Worm (Caenorhabditis elegans) whole organism, L4 larva: ENCODE measurements around the gene Y56A3A.22.

ENCODE experiments used
- F26F4.8 ChIP-seq: fragments of 200-800 bp; sonication (Bioruptor generic); conservative IDR thresholded peaks from 2 replicates; pipeline ENCODE4 v1.3.6; 2022; ENCODE audit warnings: missing genetic modification characterization, missing compliant biosample characterization
- F37D6.2 ChIP-seq: sonication (generic microtip); optimal IDR thresholded peaks from 2 replicates; lab custom pipeline; 2016; ENCODE audit warnings: mild to moderate bottlenecking, missing genetic modification characterization, missing compliant biosample characterization
- F44E2.7 ChIP-seq: fragments of 200-800 bp; sonication (Bioruptor generic); IDR thresholded peaks from 2 replicates; pipeline ENCODE4 v2.1.2; 2022; ENCODE audit warnings: missing genetic modification characterization, missing compliant biosample characterization
- T26A8.4 ChIP-seq: fragments of 200-800 bp; sonication (Bioruptor generic); IDR thresholded peaks from 2 replicates; pipeline ENCODE4 v1.3.6; 2022; ENCODE audit warnings: missing genetic modification characterization, missing compliant biosample characterization
- Y5F2A.4 ChIP-seq: fragments of 200-800 bp; sonication (Bioruptor generic); optimal IDR thresholded peaks from 2 replicates; lab custom pipeline; 2018; ENCODE audit warnings: mild to moderate bottlenecking, missing genetic modification characterization, missing compliant biosample characterization
- ZK337.2 ChIP-seq: fragments of 200-800 bp; sonication (Bioruptor generic); IDR thresholded peaks from 2 replicates; pipeline ENCODE4 v1.3.6; 2022; ENCODE audit warnings: missing genetic modification reagents, missing genetic modification characterization, missing compliant biosample characterization
- ZK546.5 ChIP-seq, 2 experiments: sonication (generic microtip); optimal IDR thresholded peaks; 2 replicates each; lab custom pipeline; 2017; ENCODE audit warnings: missing biosample characterization in 2 of 2, missing genetic modification characterization in 2 of 2
- aha-1 ChIP-seq: fragments of 150-350 bp; peaks from one replicate; lab custom pipeline; 2014; ENCODE audit warnings: missing biosample characterization, missing genetic modification characterization
- ceh-20 ChIP-seq: fragments of 200-800 bp; sonication (Bioruptor generic); IDR thresholded peaks from 2 replicates; pipeline ENCODE4 v1.3.6; 2022; ENCODE audit warnings: missing genetic modification reagents, missing genetic modification characterization, missing compliant biosample characterization
- ceh-28 ChIP-seq: fragments of 150-350 bp; optimal IDR thresholded peaks from 2 replicates; lab custom pipeline; 2014; ENCODE audit warnings: missing biosample characterization, missing genetic modification reagents, missing genetic modification characterization
- ceh-32 ChIP-seq: sonication (generic microtip); optimal IDR thresholded peaks from 2 replicates; lab custom pipeline; 2016; ENCODE audit warnings: mild to moderate bottlenecking, missing genetic modification characterization, missing compliant biosample characterization; ENCODE audit not compliant: poor library complexity
- ceh-62 ChIP-seq: sonication (generic microtip); optimal IDR thresholded peaks from 2 replicates; lab custom pipeline; 2017; ENCODE audit warnings: missing biosample characterization, missing genetic modification characterization
- ces-1 ChIP-seq: fragments of 150-350 bp; sonication (generic microtip); optimal IDR thresholded peaks from 4 replicates; lab custom pipeline; 2014; ENCODE audit warnings: missing biosample characterization, missing genetic modification reagents, missing genetic modification characterization
- daf-16 ChIP-seq, 3 experiments: sonication (generic microtip); optimal IDR thresholded peaks; 2 replicates each; lab custom pipeline; 2016 to 2017; ENCODE audit warnings: missing genetic modification characterization in 3 of 3, missing genetic modification reagents in 3 of 3, mild to moderate bottlenecking in 2 of 3, missing compliant biosample characterization in 2 of 3, missing biosample characterization in 1 of 3, moderate library complexity in 1 of 3
- dmd-8 ChIP-seq: fragments of 200-800 bp; sonication (Bioruptor generic); IDR thresholded peaks from 2 replicates; pipeline ENCODE4 v1.3.6; 2022; ENCODE audit warnings: missing genetic modification characterization, missing compliant biosample characterization
- dmd-9 ChIP-seq: fragments of 200-800 bp; sonication (Bioruptor generic); IDR thresholded peaks from 2 replicates; pipeline ENCODE4 v1.3.6; 2022; ENCODE audit warnings: missing genetic modification reagents, missing genetic modification characterization, missing compliant biosample characterization
- dpl-1 ChIP-seq: fragments of 150-350 bp; optimal IDR thresholded peaks from 2 replicates; lab custom pipeline; 2014; ENCODE audit warnings: missing biosample characterization, missing genetic modification reagents, missing genetic modification characterization
- dve-1 ChIP-seq: sonication (generic microtip); optimal IDR thresholded peaks from 2 replicates; lab custom pipeline; 2017; ENCODE audit warnings: antibody characterized with exemption, mild to moderate bottlenecking, missing genetic modification characterization, missing compliant biosample characterization; ENCODE audit not compliant: insufficient read depth
- fkh-10 ChIP-seq: fragments of 150-350 bp; optimal IDR thresholded peaks from 2 replicates; lab custom pipeline; 2014; ENCODE audit warnings: missing biosample characterization, missing genetic modification reagents, missing genetic modification characterization
- fos-1 ChIP-seq: fragments of 150-350 bp; optimal IDR thresholded peaks from 2 replicates; lab custom pipeline; 2014; ENCODE audit warnings: missing biosample characterization, missing genetic modification characterization
- gei-8 ChIP-seq: fragments of 200-800 bp; sonication (Bioruptor generic); optimal IDR thresholded peaks from 2 replicates; lab custom pipeline; 2018; ENCODE audit warnings: mild to moderate bottlenecking, missing genetic modification characterization, missing compliant biosample characterization
- hif-1 ChIP-seq, 2 experiments: sonication (generic microtip); optimal IDR thresholded peaks; 2 replicates each; lab custom pipeline; 2016 to 2017; ENCODE audit warnings: missing compliant biosample characterization in 2 of 2, missing genetic modification characterization in 2 of 2, missing genetic modification reagents in 2 of 2, missing genotype in 2 of 2, mild to moderate bottlenecking in 1 of 2
- hlh-11 ChIP-seq: fragments of 200-800 bp; sonication (Bioruptor generic); optimal IDR thresholded peaks from 2 replicates; lab custom pipeline; 2018; ENCODE audit warnings: mild to moderate bottlenecking, missing genetic modification characterization, missing compliant biosample characterization
- hlh-30 ChIP-seq: sonication (generic microtip); optimal IDR thresholded peaks from 2 replicates; lab custom pipeline; 2017; ENCODE audit warnings: antibody characterized with exemption, mild to moderate bottlenecking, missing genetic modification characterization, missing compliant biosample characterization; ENCODE audit not compliant: insufficient read depth
- lin-29 ChIP-seq: fragments of 200-800 bp; sonication (Bioruptor generic); IDR thresholded peaks from 2 replicates; pipeline ENCODE4 v1.3.6; 2022; ENCODE audit warnings: missing genetic modification reagents, missing genetic modification characterization, missing compliant biosample characterization
- lsy-2 ChIP-seq, 2 experiments: fragments of 150-350 bp in 1 of 2; sonication (generic microtip) in 1 of 2; optimal IDR thresholded peaks; 2 replicates each; lab custom pipeline; 2014 to 2017; ENCODE audit warnings: missing biosample characterization in 2 of 2, missing genetic modification characterization in 2 of 2
- madf-5 ChIP-seq, 2 experiments: fragments of 200-800 bp; sonication (Bioruptor generic); IDR thresholded peaks; 2 replicates each; pipeline ENCODE4 v1.3.6; 2022; ENCODE audit warnings: missing compliant biosample characterization in 2 of 2, missing genetic modification characterization in 2 of 2
- mdt-29 ChIP-seq: fragments of 200-800 bp; sonication (Bioruptor generic); IDR thresholded peaks from 2 replicates; pipeline ENCODE4 v1.3.6; 2022; ENCODE audit warnings: missing genetic modification reagents, missing genetic modification characterization, missing compliant biosample characterization
- mes-2 ChIP-seq: sonication (generic microtip); optimal IDR thresholded peaks from 2 replicates; lab custom pipeline; 2016; ENCODE audit warnings: missing genotype, mild to moderate bottlenecking, missing genetic modification characterization, missing compliant biosample characterization; ENCODE audit not compliant: poor library complexity, severe bottlenecking
- mxl-2 ChIP-seq: fragments of 200-800 bp; sonication (Bioruptor generic); conservative IDR thresholded peaks from 2 replicates; pipeline ENCODE4 v1.3.6; 2022; ENCODE audit warnings: missing genetic modification reagents, missing genetic modification characterization, missing compliant biosample characterization
- nhr-10 ChIP-seq: fragments of 150-350 bp; optimal IDR thresholded peaks from 2 replicates; lab custom pipeline; 2014; ENCODE audit warnings: missing biosample characterization, missing genetic modification characterization
- nhr-11 ChIP-seq: fragments of 150-350 bp; optimal IDR thresholded peaks from 2 replicates; lab custom pipeline; 2014; ENCODE audit warnings: missing biosample characterization, missing genetic modification characterization
- nhr-237 ChIP-seq: sonication (generic microtip); optimal IDR thresholded peaks from 2 replicates; lab custom pipeline; 2017; ENCODE audit warnings: missing biosample characterization, missing genetic modification characterization
- nhr-25 ChIP-seq: sonication (generic microtip); optimal IDR thresholded peaks from 2 replicates; lab custom pipeline; 2017; ENCODE audit warnings: missing genetic modification characterization, mild to moderate bottlenecking, missing compliant biosample characterization, antibody characterized with exemption, moderate library complexity, borderline replicate concordance; ENCODE audit not compliant: insufficient read depth
- nhr-28 ChIP-seq: fragments of 150-350 bp; optimal IDR thresholded peaks from 2 replicates; lab custom pipeline; 2014; ENCODE audit warnings: missing biosample characterization, missing genetic modification characterization
- nhr-48 ChIP-seq: sonication (generic microtip); optimal IDR thresholded peaks from 2 replicates; lab custom pipeline; 2016; ENCODE audit warnings: mild to moderate bottlenecking, missing genetic modification characterization, missing compliant biosample characterization
- nhr-77 ChIP-seq: fragments of 150-350 bp; optimal IDR thresholded peaks from 2 replicates; lab custom pipeline; 2014; ENCODE audit warnings: missing biosample characterization, missing genetic modification characterization
- pqm-1 ChIP-seq: sonication (generic microtip); optimal IDR thresholded peaks from 2 replicates; lab custom pipeline; 2017; ENCODE audit warnings: missing biosample characterization, missing genetic modification characterization
- rbr-2 ChIP-seq: sonication (generic microtip); optimal IDR thresholded peaks from 2 replicates; lab custom pipeline; 2016; ENCODE audit warnings: missing genotype, missing genetic modification characterization, missing compliant biosample characterization
- sdz-12 ChIP-seq: fragments of 200-800 bp; sonication (Bioruptor generic); optimal IDR thresholded peaks from 2 replicates; lab custom pipeline; 2018; ENCODE audit warnings: mild to moderate bottlenecking, missing genetic modification characterization, missing compliant biosample characterization
- tag-97 ChIP-seq: fragments of 200-800 bp; sonication (Bioruptor generic); IDR thresholded peaks from 2 replicates; pipeline ENCODE4 v1.3.6; 2022; ENCODE audit warnings: missing genetic modification characterization, missing compliant biosample characterization
- unc-130 ChIP-seq: sonication (generic microtip); optimal IDR thresholded peaks from 2 replicates; lab custom pipeline; 2016; ENCODE audit warnings: missing genetic modification reagents, missing genetic modification characterization, missing compliant biosample characterization
- unc-39 ChIP-seq: sonication (generic microtip); optimal IDR thresholded peaks from 2 replicates; lab custom pipeline; 2017; ENCODE audit warnings: missing biosample characterization, missing genetic modification characterization
- unc-62 ChIP-seq, 3 experiments: fragments of 150-350 bp in 1 of 3; sonication (generic microtip); optimal IDR thresholded peaks in 2 of 3; peaks in 1 of 3; 1 replicate in 1 of 3; 2 replicates in 2 of 3; lab custom pipeline; 2014 to 2017; ENCODE audit warnings: missing biosample characterization in 3 of 3, missing genetic modification characterization in 3 of 3, missing genetic modification reagents in 3 of 3, missing genotype in 1 of 3
- zag-1 ChIP-seq: fragments of 150-350 bp; optimal IDR thresholded peaks from 2 replicates; lab custom pipeline; 2014; ENCODE audit warnings: missing biosample characterization, missing genetic modification characterization
- zip-11 ChIP-seq: fragments of 200-800 bp; sonication (Bioruptor generic); IDR thresholded peaks from 2 replicates; pipeline ENCODE4 v1.3.6; 2022; ENCODE audit warnings: missing genetic modification characterization, missing compliant biosample characterization

Y56A3A.22 gene

ce11 chrIII:11933539-11933938 lies 12.0 kb downstream of the Y56A3A.22 start, which contains the start of gene dolk-1:
TSS of gene dolk-1 (minus strand) at chrIII:11933639.
- TF ChIP-seq T26A8.4 (GFP tag; lab: Robert Waterston, UW) (0 out of 2 replicates have a peak, but pooled peaks have one; percentile 12), lin-29 (GFP tag; lab: Robert Waterston, UW) (no peak)
- TF ChIP-seq, all 104 proteins: peak for 1

DNA sequence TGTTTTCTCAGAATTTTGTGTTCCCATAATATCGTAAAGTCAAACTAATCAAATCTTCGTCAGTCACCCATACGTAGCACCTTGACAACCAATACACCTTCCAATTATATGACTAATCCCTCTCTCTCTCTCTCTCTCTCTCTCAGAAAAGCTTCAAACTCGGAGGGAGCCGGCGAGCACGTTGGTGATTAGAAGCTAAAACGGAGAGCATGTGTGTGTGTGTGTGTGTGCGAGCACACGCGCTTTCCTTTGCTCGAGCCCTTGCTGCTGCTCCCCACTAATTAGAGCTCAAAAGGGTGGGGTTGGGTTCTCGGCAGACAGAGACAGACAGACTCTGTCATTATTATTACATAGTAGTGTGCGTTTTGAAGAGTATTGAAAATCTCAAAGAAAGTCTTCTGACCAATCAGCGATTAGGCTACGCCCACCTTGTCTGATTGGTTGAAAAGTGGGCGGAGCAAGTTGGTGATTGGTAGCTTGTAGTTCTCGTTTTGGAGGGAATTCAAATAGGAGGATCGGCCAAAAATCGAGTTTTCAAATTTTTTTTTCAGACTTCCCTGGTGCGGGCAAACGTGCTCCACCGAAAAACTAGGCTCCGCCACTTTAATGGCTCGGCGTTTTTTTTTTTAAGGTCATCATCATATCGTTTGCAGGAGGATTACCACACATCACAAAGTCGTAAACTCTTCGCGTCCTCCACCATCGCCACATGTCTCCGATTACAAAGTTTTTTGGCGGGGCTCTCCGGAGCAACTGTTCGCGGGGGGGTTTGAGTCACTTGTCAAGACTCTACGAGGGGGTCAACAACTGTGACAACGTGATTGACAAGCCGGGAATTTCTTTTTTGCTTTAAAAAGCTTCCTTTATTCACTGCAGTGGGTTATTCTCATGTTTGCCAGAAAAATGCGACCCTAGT lies 13.8 kb downstream of the Y56A3A.22 start:
- TF ChIP-seq mdt-29 (GFP tag; lab: Robert Waterston, UW) (no peak), dpl-1 (GFP tag; lab: Kevin White, UChicago) (no peak), ceh-28 (no peak), dve-1 (tag; lab: Kevin White, UChicago) (no peak), aha-1 (tag; lab: Kevin White, UChicago) (no peak), nhr-48 (tag; lab: Kevin White, UChicago) (no peak), ces-1 (GFP tag; lab: Kevin White, UChicago) (no peak), madf-5 (GFP tag; IDR thresholded peaks at IDR 0.05; lab: Robert Waterston, UW) (no peak), dmd-8 (GFP tag; lab: Robert Waterston, UW) (0 out of 2 replicates have a peak, but pooled peaks have one; percentile 11), pqm-1 (no peak), unc-62 (GFP tag; optimal IDR thresholded peaks at IDR 0.05 in 1 of 2; lab: Kevin White, UChicago) (peak in 1 of 2 experiments; percentile 96), unc-62 (tag; optimal IDR thresholded peaks at IDR 0.05; lab: Kevin White, UChicago) (no peak), ceh-32 (tag; lab: Kevin White, UChicago) (no peak), mes-2 (no peak), unc-39 (no peak), ceh-62 (no peak), unc-130 (no peak), fkh-10 (GFP tag; lab: Kevin White, UChicago) (no peak), daf-16 (GFP tag; optimal IDR thresholded peaks at IDR 0.05; lab: Kevin White, UChicago) (peak in 1 of 2 experiments; percentile 1), daf-16 (tag; optimal IDR thresholded peaks at IDR 0.05; lab: Kevin White, UChicago) (no peak), nhr-10 (tag; lab: Kevin White, UChicago) (no peak), zip-11 (GFP tag; lab: Robert Waterston, UW) (no peak), ceh-20 (GFP tag; lab: Robert Waterston, UW) (no peak), dmd-9 (GFP tag; lab: Robert Waterston, UW) (no peak), zag-1 (tag; lab: Kevin White, UChicago) (no peak), hlh-30 (tag; lab: Kevin White, UChicago) (peak; percentile 29), nhr-237 (tag; lab: Kevin White, UChicago) (no peak), gei-8 (GFP tag; lab: Kevin White, UChicago) (no peak), fos-1 (tag; lab: Kevin White, UChicago) (no peak), hif-1 (tag; optimal IDR thresholded peaks at IDR 0.05; lab: Kevin White, UChicago) (no peak), mxl-2 (GFP tag; lab: Robert Waterston, UW) (no peak), F26F4.8 (no peak), Y5F2A.4 (GFP tag; lab: Kevin White, UChicago) (no peak), ZK337.2 (no peak), tag-97 (GFP tag; lab: Robert Waterston, UW) (no peak), F37D6.2 (tag; lab: Kevin White, UChicago) (no peak), F44E2.7 (GFP tag; lab: Robert Waterston, UW) (no peak), sdz-12 (no peak), lsy-2 (tag; optimal IDR thresholded peaks at IDR 0.05; lab: Kevin White, UChicago) (peak in 1 of 2 experiments; percentile 18), ZK546.5 (tag; optimal IDR thresholded peaks at IDR 0.05; lab: Kevin White, UChicago) (no peak), nhr-25 (tag; lab: Kevin White, UChicago) (no peak), nhr-28 (tag; lab: Kevin White, UChicago) (no peak), hlh-11 (tag; lab: Kevin White, UChicago) (peak; percentile 37), rbr-2 (tag; lab: Kevin White, UChicago) (no peak), nhr-11 (no peak), nhr-77 (tag; lab: Kevin White, UChicago) (no peak)
